Fruit fly (Drosophila melanogaster): ENCODE results near the gene Tspo.

DNA sequence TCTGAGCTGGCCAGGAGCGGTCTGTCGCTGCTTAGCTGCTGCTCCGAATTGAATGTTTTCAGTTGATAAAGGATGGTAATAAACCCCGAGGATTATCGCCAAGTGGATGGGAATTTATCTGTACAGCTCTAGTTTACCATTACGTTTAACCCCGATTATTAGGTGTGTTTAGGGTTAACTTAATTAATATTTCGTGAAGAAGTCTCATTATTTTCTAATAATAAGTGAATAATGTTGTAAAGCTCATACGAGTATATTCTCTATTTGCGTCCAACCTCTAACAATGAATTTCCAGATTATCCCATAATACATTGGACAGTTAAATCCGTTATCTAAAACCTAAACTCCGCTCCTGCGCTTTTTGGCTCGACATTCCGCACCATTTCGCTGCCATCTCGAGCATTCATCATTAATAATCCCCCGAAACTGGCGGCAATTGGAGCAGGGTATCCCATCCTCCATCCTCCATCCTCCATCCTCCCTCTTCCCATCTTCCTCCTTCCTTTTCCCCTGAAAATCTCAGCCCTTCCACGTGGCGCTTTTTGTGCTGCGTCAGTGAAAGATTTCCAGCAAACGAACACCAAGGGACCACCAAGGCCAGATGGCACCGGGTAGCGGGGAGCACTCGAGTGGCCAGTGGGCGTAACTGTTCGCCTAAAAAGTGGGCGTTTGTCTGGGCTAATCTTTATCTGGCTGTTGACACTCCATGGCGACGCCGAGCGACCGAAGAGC is 33.1 kb upstream of the Tspo start:
- no peak for TF ChIP-seq EcR (GFP tag; optimal IDR thresholded peaks at IDR 0.05)
- no peak for TF ChIP-seq CG8478 (optimal IDR thresholded peaks at IDR 0.05)
- no peak for TF ChIP-seq pan (optimal IDR thresholded peaks at IDR 0.05)
- TF ChIP-seq usp (GFP tag; optimal IDR thresholded peaks at IDR 0.05) = no peak
- TF ChIP-seq Dll (optimal IDR thresholded peaks at IDR 0.05) = no peak
- TF ChIP-seq psq (optimal IDR thresholded peaks at IDR 0.05) = no peak

All from whole organism.